Worm (Caenorhabditis elegans) whole organism, L4 larva: ENCODE measurements around the gene F59A7.5.

Experiments
- ceh-82 ChIP-seq: sonication (generic microtip); optimal IDR thresholded peaks from 2 replicates; lab custom pipeline; 2017; ENCODE audit warnings: missing biosample characterization, missing genetic modification characterization
- nhr-237 ChIP-seq: sonication (generic microtip); optimal IDR thresholded peaks from 2 replicates; lab custom pipeline; 2017; ENCODE audit warnings: missing biosample characterization, missing genetic modification characterization
- unc-130 ChIP-seq: sonication (generic microtip); optimal IDR thresholded peaks from 2 replicates; lab custom pipeline; 2016; ENCODE audit warnings: missing genetic modification reagents, missing genetic modification characterization, missing compliant biosample characterization
- unc-62 ChIP-seq, 3 experiments: fragments of 150-350 bp in 1 of 3; sonication (generic microtip); optimal IDR thresholded peaks in 2 of 3; peaks in 1 of 3; 1 replicate in 1 of 3; 2 replicates in 2 of 3; lab custom pipeline; 2014 to 2017; ENCODE audit warnings: missing biosample characterization in 3 of 3, missing genetic modification characterization in 3 of 3, missing genetic modification reagents in 3 of 3, missing genotype in 1 of 3

- no peak for TF ChIP-seq nhr-237
- TF ChIP-seq unc-130 (GFP tag; lab: Kevin White, UChicago) = no peak
- TF ChIP-seq ceh-82 (tag; lab: Kevin White, UChicago) = no peak
- no peak for TF ChIP-seq unc-62 (GFP tag; optimal IDR thresholded peaks at IDR 0.05 in 1 of 2; lab: Kevin White, UChicago)
- TF ChIP-seq unc-62 (tag; optimal IDR thresholded peaks at IDR 0.05; lab: Kevin White, UChicago) = no peak
Observed at ce11 chrV:2029877-2030276, 7.4 kb downstream of the F59A7.5 start, which contains the start of gene F59A7.12.
